Worm (Caenorhabditis elegans) whole organism, early embryonic: Measurements from ENCODE around the gene C52D10.3.

Source experiments
- F13C5.2 ChIP-seq: sonication (generic microtip); optimal IDR thresholded peaks from 2 replicates; lab custom pipeline; 2017; ENCODE audit warnings: mild to moderate bottlenecking, missing genetic modification characterization, inconsistent platforms, missing compliant biosample characterization
- aly-1 ChIP-seq: sonication (generic microtip); optimal IDR thresholded peaks from 2 replicates; lab custom pipeline; 2016; ENCODE audit warnings: missing genetic modification characterization, missing compliant biosample characterization
- ama-1 ChIP-seq: fragments of 150-350 bp; optimal IDR thresholded peaks from 2 replicates; lab custom pipeline; 2014
- hmbx-1 ChIP-seq: sonication (generic microtip); optimal IDR thresholded peaks from 2 replicates; lab custom pipeline; 2016; ENCODE audit warnings: mild to moderate bottlenecking, missing genetic modification characterization, missing compliant biosample characterization
- hmg-4 ChIP-seq: fragments of 200-800 bp; sonication (Bioruptor generic); optimal IDR thresholded peaks from 2 replicates; lab custom pipeline; 2018; ENCODE audit warnings: mild to moderate bottlenecking, missing genetic modification characterization, missing compliant biosample characterization
- sea-1 ChIP-seq: fragments of 200-800 bp; sonication (Bioruptor generic); conservative IDR thresholded peaks from 2 replicates; pipeline ENCODE4 v1.3.6; 2022; ENCODE audit warnings: missing genetic modification characterization, missing compliant biosample characterization
- tbx-11 ChIP-seq: fragments of 200-800 bp; sonication (Bioruptor generic); IDR thresholded peaks from 2 replicates; pipeline ENCODE4 v1.3.6; 2022; ENCODE audit warnings: missing genetic modification characterization, missing compliant biosample characterization
- tra-4 ChIP-seq: sonication (generic microtip); optimal IDR thresholded peaks from 2 replicates; lab custom pipeline; 2017; ENCODE audit warnings: missing genetic modification characterization, missing compliant biosample characterization

- no peak for TF ChIP-seq ama-1
- no peak for TF ChIP-seq tbx-11 (GFP tag; lab: Robert Waterston, UW)
- no peak for TF ChIP-seq tra-4 (tag; lab: Kevin White, UChicago)
- TF ChIP-seq sea-1, result no peak
- TF ChIP-seq aly-1 (tag; lab: Kevin White, UChicago), result no peak
- TF ChIP-seq hmg-4 (GFP tag; lab: Kevin White, UChicago), result no peak
- no peak for TF ChIP-seq F13C5.2 (tag; lab: Kevin White, UChicago)
- no peak for TF ChIP-seq hmbx-1 (tag; lab: Kevin White, UChicago)
Measured at ce11 chrIV:17215070-17215469, 38.8 kb downstream of the C52D10.3 start.
